Fruit fly (Drosophila melanogaster) whole organism, wandering third instar larva: ENCODE results near the gene CG10064.

Source experiments
- Abd-B ChIP-seq: fragments of >200 bp; optimal IDR thresholded peaks from 2 replicates; lab custom pipeline; 2017; ENCODE audit warnings: missing biosample characterization, missing genetic modification characterization
- CG9705 ChIP-seq: fragments of 200-800 bp; sonication (Bioruptor generic); optimal IDR thresholded peaks from 2 replicates; lab custom pipeline; 2018; ENCODE audit warnings: missing biosample characterization, mild to moderate bottlenecking, missing genetic modification characterization
- CrebA ChIP-seq: fragments of 200-800 bp; sonication (Bioruptor generic); optimal IDR thresholded peaks from 2 replicates; lab custom pipeline; 2016; ENCODE audit warnings: missing biosample characterization, mild to moderate bottlenecking, missing genetic modification characterization, borderline replicate concordance
- Dif ChIP-seq: fragments of 200-275, 200-300 bp; sonication (Bioruptor generic); optimal IDR thresholded peaks from 2 replicates; lab custom pipeline; 2018; ENCODE audit warnings: missing biosample characterization, missing genetic modification characterization; ENCODE audit not compliant: partially characterized antibody
- GATAd ChIP-seq: sonication (Bioruptor generic); optimal IDR thresholded peaks from 2 replicates; lab custom pipeline; 2016; ENCODE audit warnings: missing biosample characterization, missing genetic modification characterization
- HLH106 ChIP-seq: fragments of 200-800 bp; optimal IDR thresholded peaks from 3 replicates; lab custom pipeline; 2019; ENCODE audit warnings: missing biosample characterization, mild to moderate bottlenecking, missing genetic modification characterization, moderate library complexity
- Hnf4 ChIP-seq: fragments of 200-800 bp; sonication (Bioruptor generic); optimal IDR thresholded peaks from 2 replicates; lab custom pipeline; 2016; ENCODE audit warnings: missing biosample characterization, mild to moderate bottlenecking, missing genetic modification characterization
- Hr78 ChIP-seq: fragments of >200 bp; optimal IDR thresholded peaks from 2 replicates; lab custom pipeline; 2017; ENCODE audit warnings: missing biosample characterization, missing genetic modification characterization
- Hr83 ChIP-seq: fragments of 200-300 bp; sonication (Bioruptor generic); optimal IDR thresholded peaks from 2 replicates; lab custom pipeline; 2016; ENCODE audit warnings: missing biosample characterization, mild to moderate bottlenecking, missing genetic modification characterization, moderate library complexity; ENCODE audit not compliant: poor library complexity, severe bottlenecking
- Mio ChIP-seq: sonication (Bioruptor generic); optimal IDR thresholded peaks from 2 replicates; lab custom pipeline; 2016; ENCODE audit warnings: missing biosample characterization, missing genetic modification characterization
- Myc ChIP-seq: fragments of >200 bp; optimal IDR thresholded peaks from 2 replicates; lab custom pipeline; 2017
- N ChIP-seq: fragments of >200 bp; optimal IDR thresholded peaks from 2 replicates; lab custom pipeline; 2018; ENCODE audit warnings: missing biosample characterization, missing external identifiers, missing genetic modification characterization
- Rel ChIP-seq, 2 experiments: fragments of 200-800 bp; sonication (Bioruptor generic) in 1 of 2; optimal IDR thresholded peaks; 2 replicates in 1 of 2; 3 replicates in 1 of 2; lab custom pipeline; 2016 to 2019; ENCODE audit warnings: mild to moderate bottlenecking in 2 of 2, missing biosample characterization in 2 of 2, missing genetic modification characterization in 2 of 2, moderate library complexity in 1 of 2
- Sp1 ChIP-seq: fragments of 200-800 bp; sonication (Bioruptor generic); optimal IDR thresholded peaks from 3 replicates; lab custom pipeline; 2019; ENCODE audit warnings: missing biosample characterization, mild to moderate bottlenecking, missing genetic modification characterization, moderate library complexity
- Vsx2 ChIP-seq: fragments of 200-300, 225-300 bp; sonication (Bioruptor generic); optimal IDR thresholded peaks from 2 replicates; lab custom pipeline; 2018; ENCODE audit warnings: missing biosample characterization, missing genetic modification characterization; ENCODE audit not compliant: partially characterized antibody
- brk ChIP-seq: fragments of 200-800 bp; sonication (Bioruptor generic); optimal IDR thresholded peaks from 2 replicates; lab custom pipeline; 2016; ENCODE audit warnings: missing biosample characterization, mild to moderate bottlenecking, missing genetic modification characterization
- dl ChIP-seq, 2 experiments: fragments of 175-275, 200-275 bp in 1 of 2; fragments of 200-275 bp in 1 of 2; sonication (Bioruptor generic); optimal IDR thresholded peaks; lab custom pipeline; 2018; ENCODE audit warnings: mild to moderate bottlenecking in 2 of 2, missing biosample characterization in 2 of 2, missing genetic modification characterization in 2 of 2, moderate library complexity in 2 of 2; ENCODE audit not compliant: partially characterized antibody in 2 of 2, insufficient read depth in 1 of 2
- dmrt93B ChIP-seq: fragments of 200-800 bp; sonication (Bioruptor generic); optimal IDR thresholded peaks from 2 replicates; lab custom pipeline; 2018; ENCODE audit warnings: missing biosample characterization, mild to moderate bottlenecking, missing genetic modification characterization
- dsf ChIP-seq: sonication (Bioruptor generic); optimal IDR thresholded peaks from 2 replicates; lab custom pipeline; 2016; ENCODE audit warnings: missing biosample characterization, missing genetic modification characterization, borderline replicate concordance
- ey ChIP-seq: fragments of 200-800 bp; sonication (Bioruptor generic); optimal IDR thresholded peaks from 2 replicates; lab custom pipeline; 2016; ENCODE audit warnings: missing biosample characterization, missing genetic modification characterization
- foxo ChIP-seq, 2 experiments: fragments of 200-800 bp; sonication (Bioruptor generic); optimal IDR thresholded peaks; 2 replicates in 1 of 2; 3 replicates in 1 of 2; lab custom pipeline; 2016 to 2017; ENCODE audit warnings: missing biosample characterization in 2 of 2, missing genetic modification characterization in 2 of 2
- fru ChIP-seq: fragments of 200-800 bp; sonication (Bioruptor generic); optimal IDR thresholded peaks from 3 replicates; lab custom pipeline; 2016; ENCODE audit warnings: missing biosample characterization, mild to moderate bottlenecking, missing genetic modification characterization
- h ChIP-seq: fragments of 200-800 bp; sonication (Bioruptor generic); optimal IDR thresholded peaks from 3 replicates; lab custom pipeline; 2016; ENCODE audit warnings: missing biosample characterization, mild to moderate bottlenecking, missing genetic modification characterization
- lola ChIP-seq: fragments of >200 bp; optimal IDR thresholded peaks from 2 replicates; lab custom pipeline; 2017; ENCODE audit warnings: missing biosample characterization, missing genetic modification characterization
- pan ChIP-seq: fragments of >200 bp; optimal IDR thresholded peaks from 2 replicates; lab custom pipeline; 2017
- psq ChIP-seq: fragments of 200-800 bp; sonication (Bioruptor generic); optimal IDR thresholded peaks from 3 replicates; lab custom pipeline; 2017; ENCODE audit warnings: missing biosample characterization, mild to moderate bottlenecking, missing genetic modification characterization, moderate library complexity
- rgr ChIP-seq: fragments of 200-800 bp; sonication (Bioruptor generic); optimal IDR thresholded peaks from 3 replicates; lab custom pipeline; 2016; ENCODE audit warnings: missing biosample characterization, mild to moderate bottlenecking, missing genetic modification characterization
- sage ChIP-seq: fragments of 200-800 bp; sonication (Bioruptor generic); optimal IDR thresholded peaks from 2 replicates; lab custom pipeline; 2016; ENCODE audit warnings: missing biosample characterization, mild to moderate bottlenecking, missing genetic modification characterization
- sv ChIP-seq: fragments of 200-800 bp; sonication (Bioruptor generic); optimal IDR thresholded peaks from 3 replicates; lab custom pipeline; 2016; ENCODE audit warnings: missing biosample characterization, missing genetic modification characterization
- tai ChIP-seq: sonication (Bioruptor generic); optimal IDR thresholded peaks from 2 replicates; lab custom pipeline; 2016; ENCODE audit warnings: missing biosample characterization, missing genetic modification characterization
- woc ChIP-seq: sonication (Bioruptor generic); optimal IDR thresholded peaks from 2 replicates; lab custom pipeline; 2016; ENCODE audit warnings: missing biosample characterization, mild to moderate bottlenecking, missing genetic modification characterization

The CG10064 gene

dm6 chr3L:6942103-6942830 lies 25.4 kb downstream of the CG10064 start:
- TF ChIP-seq h (GFP tag; lab: Kevin White, UChicago): peak; percentile 58
- no peak for TF ChIP-seq dsf (GFP tag; lab: Kevin White, UChicago)
- TF ChIP-seq ey (GFP tag; lab: Kevin White, UChicago): no peak

dm6 chr3L:6934799-6935318 lies 32.8 kb downstream of the CG10064 start:
- TF ChIP-seq pan (lab: Kevin White, UChicago) (no peak), Abd-B (GFP tag; lab: Kevin White, UChicago) (no peak), Rel (GFP tag; optimal IDR thresholded peaks at IDR 0.05; lab: Kevin White, UChicago) (no peak), Rel (tag; optimal IDR thresholded peaks at IDR 0.05; lab: Kevin White, UChicago) (no peak), fru (GFP tag; lab: Kevin White, UChicago) (no peak), Hr83 (GFP tag; lab: Kevin White, UChicago) (no peak), HLH106 (tag; lab: Kevin White, UChicago) (no peak), woc (no peak), foxo (GFP tag; optimal IDR thresholded peaks at IDR 0.05; lab: Kevin White, UChicago) (no peak), Mio (GFP tag; lab: Kevin White, UChicago) (no peak), N (no peak), lola (no peak), GATAd (GFP tag; lab: Kevin White, UChicago) (no peak), dmrt93B (no peak), rgr (GFP tag; lab: Kevin White, UChicago) (no peak), tai (GFP tag; lab: Kevin White, UChicago) (no peak), Hnf4 (no peak), Vsx2 (GFP tag; lab: Kevin White, UChicago) (no peak), dsf (GFP tag; lab: Kevin White, UChicago) (no peak), h (GFP tag; lab: Kevin White, UChicago) (no peak)
- TF ChIP-seq, all 38 proteins: peak for 0

- TF ChIP-seq Myc (lab: Kevin White, UChicago): no peak
- no peak for TF ChIP-seq Hnf4
- TF ChIP-seq dl (GFP tag; optimal IDR thresholded peaks at IDR 0.05; lab: Kevin White, UChicago; ENCODE audit: insufficient read depth in 1 of 2, partially characterized antibody in 2 of 2): no peak
- no peak for TF ChIP-seq CG9705 (GFP tag; lab: Kevin White, UChicago)
- TF ChIP-seq dsf (GFP tag; lab: Kevin White, UChicago): no peak
- no peak for TF ChIP-seq Dif
- TF ChIP-seq sv: no peak
- no peak for TF ChIP-seq tai (GFP tag; lab: Kevin White, UChicago)
- TF ChIP-seq Mio (GFP tag; lab: Kevin White, UChicago): no peak
- no peak for TF ChIP-seq psq
- no peak for TF ChIP-seq lola
- no peak for TF ChIP-seq fru (GFP tag; lab: Kevin White, UChicago)
- no peak for TF ChIP-seq HLH106 (tag; lab: Kevin White, UChicago)
- no peak for TF ChIP-seq Sp1 (GFP tag; lab: Kevin White, UChicago)
- no peak for TF ChIP-seq ey (GFP tag; lab: Kevin White, UChicago)
Measured at dm6 chr3L:6932626-6933025, 35.1 kb downstream of the CG10064 start, which contains the start of gene CG14820. Gene CG14820, plus strand, starts transcription at chr3L:6932926.

dm6 chr3L:6931850-6932249 lies 35.8 kb downstream of the CG10064 start, which contains the start of gene CG45413:
Gene CG45413, minus strand, starts transcription at chr3L:6931950.
- no peak for TF ChIP-seq rgr (GFP tag; lab: Kevin White, UChicago)
- no peak for TF ChIP-seq fru (GFP tag; lab: Kevin White, UChicago)
- TF ChIP-seq HLH106 (tag; lab: Kevin White, UChicago): no peak
- no peak for TF ChIP-seq brk (GFP tag; lab: Kevin White, UChicago)
- no peak for TF ChIP-seq sage (GFP tag; lab: Kevin White, UChicago)
- no peak for TF ChIP-seq Abd-B (GFP tag; lab: Kevin White, UChicago)
- TF ChIP-seq CrebA (GFP tag; lab: Kevin White, UChicago): no peak
- TF ChIP-seq Sp1 (GFP tag; lab: Kevin White, UChicago): no peak
- no peak for TF ChIP-seq psq
- no peak for TF ChIP-seq Mio (GFP tag; lab: Kevin White, UChicago)
- TF ChIP-seq Hr78: no peak
- no peak for TF ChIP-seq h (GFP tag; lab: Kevin White, UChicago)
- no peak for TF ChIP-seq Vsx2 (GFP tag; lab: Kevin White, UChicago)
- TF ChIP-seq N: no peak
